Fruit fly (Drosophila melanogaster) ovary, adult (tissue): ENCODE data around the gene hng3.

Experiments
- CG17801 ChIP-seq: fragments of 200-800 bp; optimal IDR thresholded peaks from 2 replicates; lab custom pipeline; 2019; ENCODE audit warnings: missing biosample characterization, mild to moderate bottlenecking, missing genetic modification characterization, moderate library complexity; ENCODE audit not compliant: partially characterized antibody

Gene hng3

DNA sequence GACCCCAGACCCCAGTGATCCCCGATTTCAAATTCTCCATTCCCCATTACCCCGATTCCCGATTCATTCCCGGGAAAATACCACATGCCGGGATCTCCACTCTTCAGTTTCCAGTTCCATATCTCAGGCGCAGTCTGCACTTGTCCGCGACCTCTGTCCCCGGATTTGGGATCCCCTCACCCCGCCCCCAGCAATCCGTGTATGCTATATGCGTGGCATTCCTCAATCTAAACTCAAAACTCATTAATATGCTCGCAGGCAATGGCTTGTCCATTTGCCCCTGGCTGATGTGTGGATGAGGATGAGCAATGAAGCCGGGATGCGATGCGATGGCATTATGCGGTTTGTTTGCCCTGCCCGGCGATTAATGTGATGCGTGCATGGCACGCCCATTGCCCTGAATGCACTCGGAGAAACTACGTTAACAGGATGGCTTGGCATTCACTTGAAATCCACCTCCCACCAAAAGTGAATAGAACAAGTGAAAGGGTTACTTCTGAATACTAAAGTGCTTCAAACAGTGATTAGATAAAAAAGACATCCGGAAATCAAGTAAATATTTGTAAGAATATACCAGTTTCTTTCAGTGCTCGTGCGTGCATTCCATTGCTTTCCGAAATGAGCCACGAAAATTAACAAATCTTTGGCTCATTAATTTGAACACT lies 29.6 kb downstream of the hng3 start:
- no peak for TF ChIP-seq CG17801 (GFP tag; lab: Kevin White, UChicago)

- TF ChIP-seq CG17801 (GFP tag; lab: Kevin White, UChicago), result peak; percentile 34
These were observed 30.6 kb downstream of the hng3 start for dm6 chr3L:724518-725341.

dm6 chr3L:723654-724461 lies 31.4 kb downstream of the hng3 start:
- no peak for TF ChIP-seq CG17801 (GFP tag; lab: Kevin White, UChicago)

- TF ChIP-seq CG17801 (GFP tag; lab: Kevin White, UChicago), result no peak
These were observed 32.9 kb downstream of the hng3 start for dm6 chr3L:722386-722785.

- TF ChIP-seq CG17801 (GFP tag; lab: Kevin White, UChicago), result no peak
These were observed 33.4 kb downstream of the hng3 start for dm6 chr3L:721863-722262.

dm6 chr3L:721026-721425 lies 34.3 kb downstream of the hng3 start:
- no peak for TF ChIP-seq CG17801 (GFP tag; lab: Kevin White, UChicago)

DNA sequence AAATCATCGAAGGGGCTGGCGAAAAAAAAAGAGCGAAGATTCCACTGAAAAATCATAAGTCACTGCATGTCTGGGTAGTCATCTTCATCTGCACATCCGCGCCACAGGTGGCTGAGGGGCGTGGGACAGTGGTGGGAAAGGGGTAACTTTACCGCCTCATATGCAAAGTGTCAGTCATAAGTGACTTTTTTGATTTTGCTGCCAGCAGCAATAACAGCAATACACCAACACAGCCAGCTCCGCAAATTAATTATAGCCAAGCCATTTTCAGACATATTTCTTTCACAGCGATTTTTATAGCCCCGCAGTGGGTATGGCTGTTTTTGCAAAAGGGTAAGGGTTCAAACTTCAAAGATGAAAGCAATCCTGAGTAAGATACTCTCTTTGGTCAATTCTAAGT lies 36.9 kb downstream of the hng3 start:
- no peak for TF ChIP-seq CG17801 (GFP tag; lab: Kevin White, UChicago)

dm6 chr3L:716078-716477 lies 39.2 kb downstream of the hng3 start:
- no peak for TF ChIP-seq CG17801 (GFP tag; lab: Kevin White, UChicago)

- peak; percentile 65 for TF ChIP-seq CG17801 (GFP tag; lab: Kevin White, UChicago)
These were observed 43.3 kb downstream of the hng3 start, which contains the start of gene CG13896 for dm6 chr3L:711839-712553. Gene CG13896, minus strand, starts transcription at chr3L:711850.

- no peak for TF ChIP-seq CG17801 (GFP tag; lab: Kevin White, UChicago)
These were observed 44.9 kb downstream of the hng3 start, which contains the start of gene CkIIalpha-i3 for dm6 chr3L:710345-710822. Gene CkIIalpha-i3, minus strand, starts transcription at chr3L:710607.

dm6 chr3L:709882-710281 lies 45.4 kb downstream of the hng3 start:
- TF ChIP-seq CG17801 (GFP tag; lab: Kevin White, UChicago), result no peak

- no peak for TF ChIP-seq CG17801 (GFP tag; lab: Kevin White, UChicago)
These were observed 47.2 kb downstream of the hng3 start, which contains the start of gene CG13895 for dm6 chr3L:707992-708489. Gene CG13895, minus strand, starts transcription at chr3L:708205.

DNA sequence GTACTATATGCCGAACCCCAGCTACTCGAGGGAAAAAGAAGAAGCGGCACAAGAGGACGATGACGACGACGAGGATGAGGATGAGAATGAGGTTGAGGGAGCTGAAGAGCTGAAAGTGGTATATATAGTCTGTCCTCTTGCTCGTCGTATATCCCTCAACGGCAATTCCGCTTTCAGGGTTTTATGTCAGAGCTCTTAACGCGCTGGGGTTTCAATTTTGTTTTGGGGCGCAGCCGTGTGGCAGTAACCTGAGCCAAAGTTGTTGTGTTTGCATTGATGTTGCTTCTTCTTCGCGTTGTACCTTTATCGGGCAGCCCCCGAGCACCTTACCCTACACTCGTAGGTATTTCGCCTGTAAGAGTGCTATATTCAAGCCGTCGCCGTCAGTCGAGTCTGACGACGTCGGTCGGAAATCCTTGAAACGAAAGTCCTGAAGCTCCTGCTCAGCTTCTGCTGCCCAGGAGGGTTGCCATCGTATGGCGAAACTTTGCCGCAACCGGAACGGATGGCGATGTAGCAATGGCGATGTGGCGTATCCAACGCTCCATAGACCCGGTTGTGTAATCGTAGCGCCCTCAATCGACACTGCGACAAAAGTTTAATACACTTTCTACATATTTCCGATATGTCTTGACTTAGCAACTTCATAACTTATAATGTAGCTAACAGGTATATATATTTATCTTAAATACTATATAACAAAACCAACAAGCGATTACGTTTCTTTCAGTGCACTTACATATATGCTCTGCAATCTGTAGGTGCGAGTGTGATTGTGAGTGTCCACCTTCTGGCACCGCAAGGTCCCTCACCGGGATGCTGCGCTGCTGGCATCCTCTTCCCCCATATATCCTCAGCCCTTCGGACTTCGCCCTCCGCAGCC lies 50.4 kb downstream of the hng3 start:
- TF ChIP-seq CG17801 (GFP tag; lab: Kevin White, UChicago), result no peak
